Fruit fly (Drosophila melanogaster) whole organism, wandering third instar larva: ENCODE data around the gene Eip63E.
A peak's percentile ranks its signal among the peaks of the same experiment; 100 is the strongest.

ENCODE experiments used
- Abd-B ChIP-seq: fragments of >200 bp; optimal IDR thresholded peaks from 2 replicates; lab custom pipeline; 2017; ENCODE audit warnings: missing biosample characterization, missing genetic modification characterization
- CG32264 ChIP-seq: fragments of 200-800 bp; sonication (Bioruptor generic); optimal IDR thresholded peaks from 2 replicates; lab custom pipeline; 2016; ENCODE audit warnings: missing biosample characterization, missing genetic modification characterization
- CG9705 ChIP-seq: fragments of 200-800 bp; sonication (Bioruptor generic); optimal IDR thresholded peaks from 2 replicates; lab custom pipeline; 2018; ENCODE audit warnings: missing biosample characterization, mild to moderate bottlenecking, missing genetic modification characterization
- CrebA ChIP-seq: fragments of 200-800 bp; sonication (Bioruptor generic); optimal IDR thresholded peaks from 2 replicates; lab custom pipeline; 2016; ENCODE audit warnings: missing biosample characterization, mild to moderate bottlenecking, missing genetic modification characterization, borderline replicate concordance
- Dfd ChIP-seq: fragments of >200 bp; optimal IDR thresholded peaks from 2 replicates; lab custom pipeline; 2017; ENCODE audit warnings: missing biosample characterization, missing genetic modification characterization
- Dif ChIP-seq: fragments of 200-275, 200-300 bp; sonication (Bioruptor generic); optimal IDR thresholded peaks from 2 replicates; lab custom pipeline; 2018; ENCODE audit warnings: missing biosample characterization, missing genetic modification characterization; ENCODE audit not compliant: partially characterized antibody
- GATAd ChIP-seq: sonication (Bioruptor generic); optimal IDR thresholded peaks from 2 replicates; lab custom pipeline; 2016; ENCODE audit warnings: missing biosample characterization, missing genetic modification characterization
- HLH106 ChIP-seq: fragments of 200-800 bp; optimal IDR thresholded peaks from 3 replicates; lab custom pipeline; 2019; ENCODE audit warnings: missing biosample characterization, mild to moderate bottlenecking, missing genetic modification characterization, moderate library complexity
- Hnf4 ChIP-seq: fragments of 200-800 bp; sonication (Bioruptor generic); optimal IDR thresholded peaks from 2 replicates; lab custom pipeline; 2016; ENCODE audit warnings: missing biosample characterization, mild to moderate bottlenecking, missing genetic modification characterization
- Hr78 ChIP-seq: fragments of >200 bp; optimal IDR thresholded peaks from 2 replicates; lab custom pipeline; 2017; ENCODE audit warnings: missing biosample characterization, missing genetic modification characterization
- Hr83 ChIP-seq: fragments of 200-300 bp; sonication (Bioruptor generic); optimal IDR thresholded peaks from 2 replicates; lab custom pipeline; 2016; ENCODE audit warnings: missing biosample characterization, mild to moderate bottlenecking, missing genetic modification characterization, moderate library complexity; ENCODE audit not compliant: poor library complexity, severe bottlenecking
- Jra ChIP-seq: sonication (Bioruptor generic); optimal IDR thresholded peaks from 2 replicates; lab custom pipeline; 2016; ENCODE audit warnings: missing biosample characterization, missing genetic modification characterization
- Mio ChIP-seq: sonication (Bioruptor generic); optimal IDR thresholded peaks from 2 replicates; lab custom pipeline; 2016; ENCODE audit warnings: missing biosample characterization, missing genetic modification characterization
- Myc ChIP-seq: fragments of >200 bp; optimal IDR thresholded peaks from 2 replicates; lab custom pipeline; 2017
- N ChIP-seq: fragments of >200 bp; optimal IDR thresholded peaks from 2 replicates; lab custom pipeline; 2018; ENCODE audit warnings: missing biosample characterization, missing external identifiers, missing genetic modification characterization
- OdsH ChIP-seq: fragments of 200-800 bp; sonication (Bioruptor generic); optimal IDR thresholded peaks from 2 replicates; lab custom pipeline; 2016; ENCODE audit warnings: missing biosample characterization, mild to moderate bottlenecking, missing genetic modification characterization
- Rel ChIP-seq, 2 experiments: fragments of 200-800 bp; sonication (Bioruptor generic) in 1 of 2; optimal IDR thresholded peaks; 2 replicates in 1 of 2; 3 replicates in 1 of 2; lab custom pipeline; 2016 to 2019; ENCODE audit warnings: mild to moderate bottlenecking in 2 of 2, missing biosample characterization in 2 of 2, missing genetic modification characterization in 2 of 2, moderate library complexity in 1 of 2
- Sp1 ChIP-seq: fragments of 200-800 bp; sonication (Bioruptor generic); optimal IDR thresholded peaks from 3 replicates; lab custom pipeline; 2019; ENCODE audit warnings: missing biosample characterization, mild to moderate bottlenecking, missing genetic modification characterization, moderate library complexity
- Vsx2 ChIP-seq: fragments of 200-300, 225-300 bp; sonication (Bioruptor generic); optimal IDR thresholded peaks from 2 replicates; lab custom pipeline; 2018; ENCODE audit warnings: missing biosample characterization, missing genetic modification characterization; ENCODE audit not compliant: partially characterized antibody
- br ChIP-seq: fragments of 200-800 bp; sonication (Bioruptor generic); optimal IDR thresholded peaks from 2 replicates; lab custom pipeline; 2016; ENCODE audit warnings: missing biosample characterization, missing genetic modification characterization
- brk ChIP-seq: fragments of 200-800 bp; sonication (Bioruptor generic); optimal IDR thresholded peaks from 2 replicates; lab custom pipeline; 2016; ENCODE audit warnings: missing biosample characterization, mild to moderate bottlenecking, missing genetic modification characterization
- dl ChIP-seq, 2 experiments: fragments of 175-275, 200-275 bp in 1 of 2; fragments of 200-275 bp in 1 of 2; sonication (Bioruptor generic); optimal IDR thresholded peaks; lab custom pipeline; 2018; ENCODE audit warnings: mild to moderate bottlenecking in 2 of 2, missing biosample characterization in 2 of 2, missing genetic modification characterization in 2 of 2, moderate library complexity in 2 of 2; ENCODE audit not compliant: partially characterized antibody in 2 of 2, insufficient read depth in 1 of 2
- dmrt93B ChIP-seq: fragments of 200-800 bp; sonication (Bioruptor generic); optimal IDR thresholded peaks from 2 replicates; lab custom pipeline; 2018; ENCODE audit warnings: missing biosample characterization, mild to moderate bottlenecking, missing genetic modification characterization
- dsf ChIP-seq: sonication (Bioruptor generic); optimal IDR thresholded peaks from 2 replicates; lab custom pipeline; 2016; ENCODE audit warnings: missing biosample characterization, missing genetic modification characterization, borderline replicate concordance
- ey ChIP-seq: fragments of 200-800 bp; sonication (Bioruptor generic); optimal IDR thresholded peaks from 2 replicates; lab custom pipeline; 2016; ENCODE audit warnings: missing biosample characterization, missing genetic modification characterization
- foxo ChIP-seq, 2 experiments: fragments of 200-800 bp; sonication (Bioruptor generic); optimal IDR thresholded peaks; 2 replicates in 1 of 2; 3 replicates in 1 of 2; lab custom pipeline; 2016 to 2017; ENCODE audit warnings: missing biosample characterization in 2 of 2, missing genetic modification characterization in 2 of 2
- fru ChIP-seq: fragments of 200-800 bp; sonication (Bioruptor generic); optimal IDR thresholded peaks from 3 replicates; lab custom pipeline; 2016; ENCODE audit warnings: missing biosample characterization, mild to moderate bottlenecking, missing genetic modification characterization
- h ChIP-seq: fragments of 200-800 bp; sonication (Bioruptor generic); optimal IDR thresholded peaks from 3 replicates; lab custom pipeline; 2016; ENCODE audit warnings: missing biosample characterization, mild to moderate bottlenecking, missing genetic modification characterization
- jim ChIP-seq: fragments of 175-275, 200-325 bp; sonication (Bioruptor generic); optimal IDR thresholded peaks from 2 replicates; lab custom pipeline; 2016; ENCODE audit warnings: missing biosample characterization, mild to moderate bottlenecking, missing genetic modification characterization
- lola ChIP-seq: fragments of >200 bp; optimal IDR thresholded peaks from 2 replicates; lab custom pipeline; 2017; ENCODE audit warnings: missing biosample characterization, missing genetic modification characterization
- pan ChIP-seq: fragments of >200 bp; optimal IDR thresholded peaks from 2 replicates; lab custom pipeline; 2017
- psq ChIP-seq: fragments of 200-800 bp; sonication (Bioruptor generic); optimal IDR thresholded peaks from 3 replicates; lab custom pipeline; 2017; ENCODE audit warnings: missing biosample characterization, mild to moderate bottlenecking, missing genetic modification characterization, moderate library complexity
- rgr ChIP-seq: fragments of 200-800 bp; sonication (Bioruptor generic); optimal IDR thresholded peaks from 3 replicates; lab custom pipeline; 2016; ENCODE audit warnings: missing biosample characterization, mild to moderate bottlenecking, missing genetic modification characterization
- sage ChIP-seq: fragments of 200-800 bp; sonication (Bioruptor generic); optimal IDR thresholded peaks from 2 replicates; lab custom pipeline; 2016; ENCODE audit warnings: missing biosample characterization, mild to moderate bottlenecking, missing genetic modification characterization
- sv ChIP-seq: fragments of 200-800 bp; sonication (Bioruptor generic); optimal IDR thresholded peaks from 3 replicates; lab custom pipeline; 2016; ENCODE audit warnings: missing biosample characterization, missing genetic modification characterization
- tai ChIP-seq: sonication (Bioruptor generic); optimal IDR thresholded peaks from 2 replicates; lab custom pipeline; 2016; ENCODE audit warnings: missing biosample characterization, missing genetic modification characterization
- usp ChIP-seq: fragments of >200 bp; optimal IDR thresholded peaks from 2 replicates; lab custom pipeline; 2017; ENCODE audit warnings: missing biosample characterization, missing genetic modification characterization
- woc ChIP-seq: sonication (Bioruptor generic); optimal IDR thresholded peaks from 2 replicates; lab custom pipeline; 2016; ENCODE audit warnings: missing biosample characterization, mild to moderate bottlenecking, missing genetic modification characterization

Gene Eip63E

DNA sequence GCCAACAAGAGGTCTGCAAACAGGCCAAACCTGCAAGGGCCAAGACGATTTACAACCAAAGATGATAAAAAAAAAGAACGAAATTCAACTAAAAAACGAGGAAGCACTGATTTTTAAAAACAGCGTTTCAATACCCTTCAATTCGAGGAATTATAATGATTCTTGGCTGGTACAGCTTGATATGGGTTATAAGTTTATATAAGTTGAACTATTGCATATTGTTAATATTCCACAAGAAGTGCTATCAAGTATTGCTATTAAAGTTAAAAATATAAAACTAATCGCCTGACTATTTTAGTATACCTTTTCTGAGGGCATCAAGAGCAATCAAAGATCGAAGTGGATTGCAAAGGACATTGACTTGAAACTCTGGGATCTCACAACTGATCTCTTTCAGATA lies 1.5 kb upstream of the Eip63E start:
- TF ChIP-seq Sp1 (peak; percentile 87), Hr78 (GFP tag; lab: Kevin White, UChicago) (no peak), Vsx2 (GFP tag; lab: Kevin White, UChicago) (no peak), Jra (GFP tag; lab: Kevin White, UChicago) (no peak), ey (GFP tag; lab: Kevin White, UChicago) (peak; percentile 78), OdsH (peak; percentile 78), Dfd (no peak), dsf (GFP tag; lab: Kevin White, UChicago) (no peak), pan (lab: Kevin White, UChicago) (no peak), lola (GFP tag; lab: Kevin White, UChicago) (no peak), br (GFP tag; lab: Kevin White, UChicago) (peak; percentile 73), Myc (lab: Kevin White, UChicago) (no peak), CG32264 (GFP tag; lab: Kevin White, UChicago) (peak; percentile 46), Hr83 (no peak), Mio (GFP tag; lab: Kevin White, UChicago) (no peak), sage (peak; percentile 83), fru (GFP tag; lab: Kevin White, UChicago) (peak; percentile 92), psq (GFP tag; lab: Kevin White, UChicago) (peak; percentile 68), woc (peak; percentile 93), dmrt93B (GFP tag; lab: Kevin White, UChicago) (peak; percentile 65), CG9705 (GFP tag; lab: Kevin White, UChicago) (peak; percentile 46), CrebA (peak; percentile 62), HLH106 (peak; percentile 79), rgr (GFP tag; lab: Kevin White, UChicago) (peak; percentile 75), N (GFP tag; lab: Kevin White, UChicago) (no peak), GATAd (GFP tag; lab: Kevin White, UChicago) (no peak), brk (peak; percentile 42), jim (no peak), Hnf4 (GFP tag; lab: Kevin White, UChicago) (peak; percentile 38), Rel (GFP tag; optimal IDR thresholded peaks at IDR 0.05; lab: Kevin White, UChicago) (peak; percentile 60), Rel (tag; optimal IDR thresholded peaks at IDR 0.05; lab: Kevin White, UChicago) (no peak), sv (no peak), tai (GFP tag; lab: Kevin White, UChicago) (peak; percentile 31), foxo (GFP tag; optimal IDR thresholded peaks at IDR 0.05; lab: Kevin White, UChicago) (peak in 1 of 2 experiments; percentile 77), h (GFP tag; lab: Kevin White, UChicago) (peak; percentile 87), Abd-B (GFP tag; lab: Kevin White, UChicago) (no peak), dl (GFP tag; optimal IDR thresholded peaks at IDR 0.05; lab: Kevin White, UChicago; ENCODE audit: insufficient read depth in 1 of 2, partially characterized antibody in 2 of 2) (no peak), usp (GFP tag; lab: Kevin White, UChicago) (no peak), Dif (no peak)
- TF ChIP-seq, all 38 proteins: peak for 20

DNA sequence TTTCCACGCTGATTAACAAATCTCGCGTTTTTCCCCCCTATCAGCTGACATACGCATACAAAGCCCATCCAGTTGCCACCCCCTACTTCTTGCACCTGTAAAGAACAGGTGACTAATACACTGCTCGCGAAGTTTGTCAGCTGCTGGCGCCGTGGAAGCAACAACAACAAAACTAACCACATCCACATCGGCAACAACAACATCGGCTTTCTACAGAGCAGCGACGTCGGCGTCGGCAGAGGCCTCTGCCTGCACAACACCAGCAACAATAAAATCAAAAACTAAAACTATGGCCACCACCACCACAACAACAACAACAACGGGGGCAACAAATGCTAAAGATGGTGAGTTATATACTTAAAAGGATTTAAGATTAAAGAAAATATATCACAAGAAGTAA lies 934 bp downstream of the Eip63E start:
- TF ChIP-seq N (GFP tag; lab: Kevin White, UChicago) (no peak), sv (no peak), OdsH (no peak), Mio (GFP tag; lab: Kevin White, UChicago) (no peak), HLH106 (no peak), Rel (GFP tag; optimal IDR thresholded peaks at IDR 0.05; lab: Kevin White, UChicago) (no peak), Rel (tag; optimal IDR thresholded peaks at IDR 0.05; lab: Kevin White, UChicago) (no peak), pan (lab: Kevin White, UChicago) (no peak), psq (GFP tag; lab: Kevin White, UChicago) (no peak), Dif (no peak), fru (GFP tag; lab: Kevin White, UChicago) (no peak), Myc (lab: Kevin White, UChicago) (no peak), dmrt93B (GFP tag; lab: Kevin White, UChicago) (no peak), sage (no peak), brk (no peak), Hr78 (GFP tag; lab: Kevin White, UChicago) (no peak), Sp1 (no peak), h (GFP tag; lab: Kevin White, UChicago) (no peak), usp (GFP tag; lab: Kevin White, UChicago) (no peak), GATAd (GFP tag; lab: Kevin White, UChicago) (no peak), dsf (GFP tag; lab: Kevin White, UChicago) (no peak)
